Fruit fly (Drosophila melanogaster): ENCODE results near the gene Kcmf1.

The Kcmf1 gene

dm6 chr3R:8969926-8970306, 44.8 kb downstream of the Kcmf1 start:
- TF ChIP-seq kni (GFP tag; optimal IDR thresholded peaks at IDR 0.05) (peak; percentile 8), CG2712 (tag; optimal IDR thresholded peaks at IDR 0.05) (peak; percentile 20), CG1647 (GFP tag; optimal IDR thresholded peaks at IDR 0.05) (no peak), sens (GFP tag) (no peak), gem (tag; optimal IDR thresholded peaks at IDR 0.05) (peak; percentile 21), Sox102F (GFP tag; optimal IDR thresholded peaks at IDR 0.05) (peak; percentile 24), Optix (GFP tag; IDR thresholded peaks at IDR 0.05) (no peak)

- TF ChIP-seq usp (GFP tag; optimal IDR thresholded peaks at IDR 0.05) = no peak
- no peak for TF ChIP-seq CG7786 (GFP tag; optimal IDR thresholded peaks at IDR 0.05)
- TF ChIP-seq CG9437 (GFP tag; optimal IDR thresholded peaks at IDR 0.05) = no peak
- TF ChIP-seq E2f1 (GFP tag; IDR thresholded peaks at IDR 0.05) = no peak
- peak; percentile 76 for TF ChIP-seq sd (tag; optimal IDR thresholded peaks at IDR 0.05)
- no peak for TF ChIP-seq Bdp1 (GFP tag; optimal IDR thresholded peaks at IDR 0.05)
- no peak for TF ChIP-seq da (GFP tag; optimal IDR thresholded peaks at IDR 0.05)
- TF ChIP-seq CG12769 (tag; optimal IDR thresholded peaks at IDR 0.05) = peak; percentile 61
- no peak for TF ChIP-seq CG15269 (tag; optimal IDR thresholded peaks at IDR 0.05)
- no peak for TF ChIP-seq ap (GFP tag; IDR thresholded peaks at IDR 0.05)
- TF ChIP-seq CG11456 (GFP tag; IDR thresholded peaks at IDR 0.05) = no peak
- no peak for TF ChIP-seq CG10366 (GFP tag; IDR thresholded peaks at IDR 0.05)
- no peak for TF ChIP-seq emc (GFP tag; optimal IDR thresholded peaks at IDR 0.05)
- TF ChIP-seq pho (GFP tag; optimal IDR thresholded peaks at IDR 0.05) = no peak
- TF ChIP-seq CG9876 (GFP tag; optimal IDR thresholded peaks at IDR 0.05) = no peak
- TF ChIP-seq phol (tag; optimal IDR thresholded peaks at IDR 0.05) = no peak
- no peak for TF ChIP-seq CG7987 (GFP tag; optimal IDR thresholded peaks at IDR 0.05)
- peak; percentile 96 for TF ChIP-seq kni (GFP tag; optimal IDR thresholded peaks at IDR 0.05)
- TF ChIP-seq Blimp-1 (GFP tag; optimal IDR thresholded peaks at IDR 0.05) = peak; percentile 32
- TF ChIP-seq mld (GFP tag; IDR thresholded peaks at IDR 0.05; ENCODE audit: partially characterized antibody) = 0 out of 3 replicates have a peak, but pooled peaks have one; percentile 20
- TF ChIP-seq pum (GFP tag; optimal IDR thresholded peaks at IDR 0.05) = no peak
- TF ChIP-seq onecut (GFP tag; IDR thresholded peaks at IDR 0.05) = no peak
- TF ChIP-seq vvl (GFP tag; IDR thresholded peaks at IDR 0.05) = 0 out of 2 replicates have a peak, but pooled peaks have one; percentile 7
- TF ChIP-seq sqz (GFP tag; optimal IDR thresholded peaks at IDR 0.05) = peak; percentile 17
- TF ChIP-seq crol (GFP tag; IDR thresholded peaks at IDR 0.05) = peak; percentile 74
Measured at dm6 chr3R:8969301-8969925, 45.3 kb downstream of the Kcmf1 start.

- TF ChIP-seq pita (GFP tag; optimal IDR thresholded peaks at IDR 0.05) (no peak), CG18262 (tag; optimal IDR thresholded peaks at IDR 0.05) (peak; percentile 2), eve (GFP tag; optimal IDR thresholded peaks at IDR 0.05) (peak in 1 of 2 experiments; percentile 2), Rfx (GFP tag; IDR thresholded peaks at IDR 0.05) (no peak)
Measured at dm6 chr3R:8968837-8969236, 45.9 kb downstream of the Kcmf1 start.

DNA sequence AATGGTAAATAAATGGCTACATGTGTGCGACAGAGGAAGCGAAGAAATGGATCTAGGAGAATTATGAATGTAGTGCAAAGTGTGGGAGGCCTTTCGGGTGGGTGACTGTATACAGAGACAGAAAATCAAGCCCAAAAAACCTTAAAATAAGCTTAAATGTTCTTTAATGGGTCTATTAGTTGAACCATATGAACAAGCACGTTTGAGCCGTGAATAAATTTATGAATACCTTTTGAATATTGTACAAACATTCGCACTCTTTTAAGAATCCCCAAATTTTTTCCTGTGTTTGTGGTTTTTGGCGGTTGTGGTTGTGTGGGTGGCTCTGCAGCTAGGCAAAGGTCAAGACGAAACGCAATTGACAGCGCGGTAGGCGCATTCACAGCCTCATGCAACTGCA, 48.1 kb downstream of the Kcmf1 start:
- TF ChIP-seq Drgx (GFP tag; IDR thresholded peaks at IDR 0.05) = 0 out of 2 replicates have a peak, but pooled peaks have one; percentile 9
- TF ChIP-seq Med (GFP tag) = no peak
